Worm (Caenorhabditis elegans): Measurements from ENCODE around the gene F43H9.3.

Gene F43H9.3

ce11 chrV:8043664-8044063 lies 18.9 kb upstream of the F43H9.3 start:
- TF ChIP-seq aha-1 (tag) (peak; percentile 60), daf-12 (tag; optimal IDR thresholded peaks at IDR 0.05) (no peak), unc-62 (GFP tag; optimal IDR thresholded peaks at IDR 0.05 in 1 of 2) (peak in 1 of 2 experiments; percentile 60), unc-62 (tag; optimal IDR thresholded peaks at IDR 0.05) (no peak), snpc-1.2 (GFP tag; IDR thresholded peaks at IDR 0.05) (no peak), mxl-2 (GFP tag; conservative IDR thresholded peaks at IDR 0.05) (no peak), spr-1 (tag; optimal IDR thresholded peaks at IDR 0.05) (no peak), nhr-10 (tag; optimal IDR thresholded peaks at IDR 0.05) (no peak), D1046.2 (GFP tag; IDR thresholded peaks at IDR 0.05) (no peak)

- TF ChIP-seq egl-27 (tag; optimal IDR thresholded peaks at IDR 0.05) = no peak
- TF ChIP-seq unc-62 (GFP tag; optimal IDR thresholded peaks at IDR 0.05 in 1 of 2) = peak in 1 of 2 experiments; percentile 94
- TF ChIP-seq unc-62 (tag; optimal IDR thresholded peaks at IDR 0.05) = no peak
Measured at ce11 chrV:8041336-8041868, 16.7 kb upstream of the F43H9.3 start.

- TF ChIP-seq nhr-28 (tag; optimal IDR thresholded peaks at IDR 0.05) (peak; percentile 43), zip-2 (tag; optimal IDR thresholded peaks at IDR 0.05) (no peak), hlh-11 (tag; optimal IDR thresholded peaks at IDR 0.05) (peak; percentile 43), hmg-1.1 (GFP tag; IDR thresholded peaks at IDR 0.05) (no peak), mes-2 (tag; optimal IDR thresholded peaks at IDR 0.05; ENCODE audit: poor library complexity, severe bottlenecking) (peak; percentile 4), zfp-2 (tag; optimal IDR thresholded peaks at IDR 0.05) (no peak), dmd-8 (GFP tag; IDR thresholded peaks at IDR 0.05) (no peak), rbr-2 (tag; optimal IDR thresholded peaks at IDR 0.05) (peak; percentile 40), F49E8.2 (tag; optimal IDR thresholded peaks at IDR 0.05; ENCODE audit: borderline replicate concordance) (no peak), zfp-3 (GFP tag; conservative IDR thresholded peaks at IDR 0.05) (no peak), mdt-29 (GFP tag; IDR thresholded peaks at IDR 0.05) (peak; percentile 73; the same call in 1 of the 2 replicates), dpl-1 (GFP tag; optimal IDR thresholded peaks at IDR 0.05) (peak; percentile 8), hlh-30 (tag; optimal IDR thresholded peaks at IDR 0.05; ENCODE audit: insufficient read depth) (peak; percentile 42), zag-1 (tag; optimal IDR thresholded peaks at IDR 0.05) (no peak), aha-1 (tag) (peak; percentile 48), aly-2 (tag; optimal IDR thresholded peaks at IDR 0.05) (no peak), mxl-2 (GFP tag; conservative IDR thresholded peaks at IDR 0.05) (no peak), lsy-2 (tag; optimal IDR thresholded peaks at IDR 0.05) (peak in 1 of 2 experiments; percentile 60), saeg-2 (GFP tag; IDR thresholded peaks at IDR 0.05) (no peak), mdl-1 (tag; optimal IDR thresholded peaks at IDR 0.05) (peak in 1 of 2 experiments; percentile 43), hif-1 (tag; optimal IDR thresholded peaks at IDR 0.05) (no peak), unc-39 (tag; optimal IDR thresholded peaks at IDR 0.05) (no peak), nhr-77 (tag; optimal IDR thresholded peaks at IDR 0.05) (no peak), T26A8.4 (GFP tag; IDR thresholded peaks at IDR 0.05) (no peak), dmd-6 (GFP tag; IDR thresholded peaks at IDR 0.05) (0 out of 2 replicates have a peak, but pooled peaks have one; percentile 13), ztf-7 (tag; optimal IDR thresholded peaks at IDR 0.05) (no peak), jun-1 (tag; optimal IDR thresholded peaks at IDR 0.05) (peak; percentile 8), skn-1 (tag; optimal IDR thresholded peaks at IDR 0.05) (no peak), daf-12 (tag; optimal IDR thresholded peaks at IDR 0.05) (no peak), Y5F2A.4 (GFP tag; optimal IDR thresholded peaks at IDR 0.05) (no peak), Y48G9A.11 (GFP tag; IDR thresholded peaks at IDR 0.05) (no peak), ceh-20 (GFP tag; IDR thresholded peaks at IDR 0.05) (no peak), dve-1 (tag; optimal IDR thresholded peaks at IDR 0.05; ENCODE audit: insufficient read depth) (peak; percentile 51), mep-1 (tag; optimal IDR thresholded peaks at IDR 0.05) (peak; percentile 5), madf-5 (GFP tag; IDR thresholded peaks at IDR 0.05) (no peak), ama-1 (optimal IDR thresholded peaks at IDR 0.05) (peak; percentile 88), nhr-11 (tag; optimal IDR thresholded peaks at IDR 0.05) (no peak), ZK546.5 (tag; optimal IDR thresholded peaks at IDR 0.05) (no peak), nhr-42 (GFP tag; IDR thresholded peaks at IDR 0.05) (no peak)
Measured at ce11 chrV:8040247-8041084, 15.7 kb upstream of the F43H9.3 start.

Data from whole organism, L4 larva.